Worm (Caenorhabditis elegans) whole organism, midembryonic: Measurements from ENCODE around the gene phat-8.

Experiments used
- T22C8.4 ChIP-seq: fragments of 200-800 bp; sonication (Bioruptor generic); IDR thresholded peaks from 2 replicates; pipeline ENCODE4 v1.3.6; 2022; ENCODE audit warnings: missing genetic modification characterization, missing compliant biosample characterization
- flt-1 ChIP-seq: fragments of 200-800 bp; sonication (Bioruptor generic); IDR thresholded peaks from 2 replicates; pipeline ENCODE4 v1.3.6; 2022; ENCODE audit warnings: missing genetic modification characterization, missing compliant biosample characterization

ce11 chrII:12494556-12495131, 23.0 kb downstream of the phat-8 start, which contains the start of gene col-85:
- TF ChIP-seq flt-1 (GFP tag; lab: Robert Waterston, UW) (peak; percentile 97), T22C8.4 (peak; percentile 96)
